Fruit fly (Drosophila melanogaster) whole organism, embryonic: ENCODE results near the gene Inx7.

Experiments used
- Atf6 ChIP-seq: fragments of 200-800 bp; sonication (Bioruptor generic); IDR thresholded peaks from 2 replicates; pipeline ENCODE4 v1.3.6; 2022; ENCODE audit warnings: missing biosample characterization, missing genetic modification characterization
- CG10462 ChIP-seq: fragments of 200-800 bp; sonication (Bioruptor generic); optimal IDR thresholded peaks from 2 replicates; lab custom pipeline; 2016; ENCODE audit warnings: missing biosample characterization, missing genetic modification characterization
- CG12104 ChIP-seq: fragments of 200-800 bp; sonication (Bioruptor generic); optimal IDR thresholded peaks from 3 replicates; lab custom pipeline; 2016; ENCODE audit warnings: missing biosample characterization, missing genetic modification characterization
- CG16815 ChIP-seq: fragments of 200-800 bp; sonication (Bioruptor generic); optimal IDR thresholded peaks from 3 replicates; lab custom pipeline; 2017; ENCODE audit warnings: missing biosample characterization, mild to moderate bottlenecking, missing genetic modification characterization
- CG17359 ChIP-seq: fragments of 200-800 bp; sonication (Bioruptor generic); optimal IDR thresholded peaks from 3 replicates; lab custom pipeline; 2018; ENCODE audit warnings: missing biosample characterization, mild to moderate bottlenecking, missing genetic modification characterization, moderate library complexity
- CG3065 ChIP-seq: fragments of 200-800 bp; sonication (Bioruptor generic); optimal IDR thresholded peaks from 2 replicates; lab custom pipeline; 2016; ENCODE audit warnings: missing biosample characterization, missing genetic modification characterization
- CG3726 ChIP-seq: fragments of 200-800 bp; sonication (Bioruptor generic); IDR thresholded peaks from 3 replicates; pipeline ENCODE4, ENCODE4 v1.3.6; 2022; ENCODE audit warnings: missing biosample characterization, missing genetic modification characterization
- CG43689 ChIP-seq: fragments of 200-800 bp; sonication (Bioruptor generic); IDR thresholded peaks from 2 replicates; pipeline ENCODE4 v1.3.6; 2022; ENCODE audit warnings: missing biosample characterization, missing genetic modification characterization
- CG6654 ChIP-seq: fragments of 200-800 bp; sonication (Bioruptor generic); optimal IDR thresholded peaks from 2 replicates; lab custom pipeline; 2017; ENCODE audit warnings: missing biosample characterization, mild to moderate bottlenecking, missing genetic modification characterization
- CG6689 ChIP-seq: fragments of 200-800 bp; sonication (Bioruptor generic); IDR thresholded peaks from 2 replicates; pipeline ENCODE4 v1.3.6; 2022; ENCODE audit warnings: missing biosample characterization, missing genetic modification characterization
- CG7556 ChIP-seq: fragments of 200-800 bp; sonication (Bioruptor generic); optimal IDR thresholded peaks from 2 replicates; lab custom pipeline; 2017; ENCODE audit warnings: missing biosample characterization, mild to moderate bottlenecking, missing genetic modification characterization
- CG7786 ChIP-seq: fragments of 200-800 bp; sonication (Bioruptor generic); optimal IDR thresholded peaks from 2 replicates; lab custom pipeline; 2016; ENCODE audit warnings: missing biosample characterization, missing genetic modification characterization
- CG8765 ChIP-seq: fragments of 200-800 bp; sonication (Bioruptor generic); IDR thresholded peaks from 2 replicates; pipeline ENCODE4 v1.3.6; 2022; ENCODE audit warnings: missing biosample characterization, missing genetic modification characterization
- CG9797 ChIP-seq: fragments of 200-800 bp; sonication (Bioruptor generic); optimal IDR thresholded peaks from 3 replicates; lab custom pipeline; 2018; ENCODE audit warnings: missing biosample characterization, mild to moderate bottlenecking, missing genetic modification characterization
- CG9932 ChIP-seq: fragments of 200-800 bp; sonication (Bioruptor generic); IDR thresholded peaks from 2 replicates; pipeline ENCODE4 v1.3.6; 2022; ENCODE audit warnings: missing biosample characterization, missing genetic modification characterization
- CrebB ChIP-seq: fragments of 200-800 bp; sonication (Bioruptor generic); optimal IDR thresholded peaks from 3 replicates; lab custom pipeline; 2018; ENCODE audit warnings: missing biosample characterization, mild to moderate bottlenecking, missing genetic modification characterization
- D19B ChIP-seq: fragments of 200-800 bp; sonication (Bioruptor generic); optimal IDR thresholded peaks from 2 replicates; lab custom pipeline; 2017; ENCODE audit warnings: missing biosample characterization, mild to moderate bottlenecking, missing genetic modification characterization
- Doc2 ChIP-seq: fragments of 200-800 bp; sonication (Bioruptor generic); IDR thresholded peaks from 2 replicates; pipeline ENCODE4 v1.3.6; 2022; ENCODE audit warnings: missing biosample characterization, missing genetic modification characterization
- Dp ChIP-seq: fragments of 200-800 bp; sonication (Bioruptor generic); optimal IDR thresholded peaks from 2 replicates; lab custom pipeline; 2018; ENCODE audit warnings: missing biosample characterization, mild to moderate bottlenecking, missing genetic modification characterization, moderate library complexity
- HHEX ChIP-seq: fragments of 200-800 bp; sonication (Bioruptor generic); optimal IDR thresholded peaks from 3 replicates; lab custom pipeline; 2017; ENCODE audit warnings: missing biosample characterization, mild to moderate bottlenecking, missing genetic modification characterization, missing genetic modification reagents
- HLH4C ChIP-seq: fragments of 200-800 bp; sonication (Bioruptor generic); IDR thresholded peaks from 3 replicates; pipeline ENCODE4 v1.3.6; 2022; ENCODE audit warnings: missing biosample characterization, missing genetic modification characterization; ENCODE audit not compliant: partially characterized antibody
- HLH54F ChIP-seq: fragments of 200-800 bp; sonication (Bioruptor generic); optimal IDR thresholded peaks from 3 replicates; lab custom pipeline; 2016; ENCODE audit warnings: missing biosample characterization, missing genetic modification characterization
- MESR4 ChIP-seq: fragments of 200-800 bp; sonication (Bioruptor generic); optimal IDR thresholded peaks from 2 replicates; lab custom pipeline; 2018; ENCODE audit warnings: missing biosample characterization, mild to moderate bottlenecking, missing genetic modification characterization, moderate library complexity
- Med ChIP-seq: fragments of 200-800 bp; sonication (Bioruptor generic); peaks from one replicate; lab custom pipeline; 2016; ENCODE audit warnings: missing biosample characterization, missing genetic modification characterization, mild to moderate bottlenecking, inconsistent platforms, moderate library complexity
- Meics ChIP-seq: fragments of 200-800 bp; sonication (Bioruptor generic); optimal IDR thresholded peaks from 2 replicates; lab custom pipeline; 2017; ENCODE audit warnings: missing biosample characterization, mild to moderate bottlenecking, missing genetic modification characterization
- Myb ChIP-seq: fragments of 200-800 bp; sonication (Bioruptor generic); optimal IDR thresholded peaks from 2 replicates; lab custom pipeline; 2016; ENCODE audit warnings: missing biosample characterization, missing genetic modification characterization
- Nf-YB ChIP-seq: fragments of 200-800 bp; sonication (Bioruptor generic); optimal IDR thresholded peaks from 3 replicates; lab custom pipeline; 2019; ENCODE audit warnings: missing biosample characterization, mild to moderate bottlenecking, missing genetic modification characterization, moderate library complexity
- Side ChIP-seq: fragments of 200-800 bp; sonication (Bioruptor generic); optimal IDR thresholded peaks from 2 replicates; lab custom pipeline; 2016; ENCODE audit warnings: missing biosample characterization, missing genetic modification characterization
- Spps ChIP-seq: fragments of 200-800 bp; sonication (Bioruptor generic); optimal IDR thresholded peaks from 2 replicates; lab custom pipeline; 2018; ENCODE audit warnings: missing biosample characterization, mild to moderate bottlenecking, missing genetic modification characterization
- Sry-δ ChIP-seq: fragments of 200-800 bp; sonication (Bioruptor generic); optimal IDR thresholded peaks from 2 replicates; lab custom pipeline; 2016; ENCODE audit warnings: missing biosample characterization, missing genetic modification characterization
- Usf ChIP-seq: fragments of 200-800 bp; sonication (Bioruptor generic); optimal IDR thresholded peaks from 2 replicates; lab custom pipeline; 2017; ENCODE audit warnings: missing genotype, missing biosample characterization, missing genetic modification characterization
- Xrp1 ChIP-seq: fragments of 200-800 bp; sonication (Bioruptor generic); IDR thresholded peaks from 2 replicates; pipeline ENCODE4 v1.3.6; 2022; ENCODE audit warnings: missing biosample characterization, missing genetic modification characterization
- ash1 ChIP-seq: fragments of 200-800 bp; sonication (Bioruptor generic); optimal IDR thresholded peaks from 2 replicates; lab custom pipeline; 2018; ENCODE audit warnings: missing biosample characterization, mild to moderate bottlenecking, missing genetic modification characterization
- dan ChIP-seq: fragments of 200-800 bp; sonication (Bioruptor generic); IDR thresholded peaks from 2 replicates; pipeline ENCODE4 v1.3.6; 2022; ENCODE audit warnings: missing biosample characterization, missing genetic modification characterization
- ems ChIP-seq: fragments of 200-800 bp; sonication (Bioruptor generic); optimal IDR thresholded peaks from 3 replicates; lab custom pipeline; 2016; ENCODE audit warnings: missing biosample characterization, missing genetic modification characterization
- eve ChIP-seq, 2 experiments: fragments of >200 bp; optimal IDR thresholded peaks; 2 replicates each; lab custom pipeline; 2017; ENCODE audit warnings: missing biosample characterization in 2 of 2, missing genetic modification characterization in 2 of 2
- ewg ChIP-seq: fragments of 200-800 bp; sonication (Bioruptor generic); optimal IDR thresholded peaks from 3 replicates; lab custom pipeline; 2017; ENCODE audit warnings: mild to moderate bottlenecking, missing biosample characterization, missing genetic modification reagents, missing genetic modification characterization
- hth ChIP-seq: fragments of >200 bp; optimal IDR thresholded peaks from 2 replicates; lab custom pipeline; 2017; ENCODE audit warnings: inconsistent platforms
- inv ChIP-seq: fragments of 200-800 bp; sonication (Bioruptor generic); IDR thresholded peaks from 2 replicates; pipeline ENCODE4 v1.3.6; 2022; ENCODE audit warnings: missing biosample characterization, missing genetic modification characterization; ENCODE audit not compliant: partially characterized antibody
- lilli ChIP-seq: fragments of 200-800 bp; sonication (Bioruptor generic); optimal IDR thresholded peaks from 3 replicates; lab custom pipeline; 2016; ENCODE audit warnings: missing biosample characterization, missing genetic modification characterization
- nerfin-1 ChIP-seq: fragments of 200-800 bp; sonication (Bioruptor generic); optimal IDR thresholded peaks from 3 replicates; lab custom pipeline; 2019; ENCODE audit warnings: missing biosample characterization, mild to moderate bottlenecking, missing genetic modification characterization, moderate library complexity
- p53 ChIP-seq: fragments of 200-800 bp; sonication (Bioruptor generic); optimal IDR thresholded peaks from 2 replicates; lab custom pipeline; 2016; ENCODE audit warnings: missing biosample characterization, missing genetic modification characterization
- pan ChIP-seq, 4 experiments: fragments of >200 bp in 3 of 4; fragments of 200-800 bp in 1 of 4; sonication (Bioruptor generic) in 1 of 4; optimal IDR thresholded peaks in 3 of 4; IDR thresholded peaks in 1 of 4; 2 replicates each; pipeline versions ENCODE4 v1.3.6 to Lab custom; 2017 to 2022; ENCODE audit warnings: missing biosample characterization in 2 of 4, missing genetic modification characterization in 2 of 4, mixed read lengths in 1 of 4
- pb ChIP-seq: fragments of 200-800 bp; sonication (Bioruptor generic); optimal IDR thresholded peaks from 3 replicates; lab custom pipeline; 2016; ENCODE audit warnings: missing biosample characterization, missing genetic modification characterization
- pfk ChIP-seq: fragments of 200-800 bp; sonication (Bioruptor generic); optimal IDR thresholded peaks from 2 replicates; lab custom pipeline; 2018; ENCODE audit warnings: missing biosample characterization, mild to moderate bottlenecking, missing genetic modification characterization, moderate library complexity
- phol ChIP-seq: fragments of 200-800 bp; sonication (Bioruptor generic); optimal IDR thresholded peaks from 3 replicates; lab custom pipeline; 2018; ENCODE audit warnings: missing biosample characterization, mild to moderate bottlenecking, missing genetic modification characterization, moderate library complexity
- sima ChIP-seq: fragments of 200-800 bp; sonication (Bioruptor generic); optimal IDR thresholded peaks from 2 replicates; lab custom pipeline; 2016; ENCODE audit warnings: missing biosample characterization, missing genetic modification characterization
- sug ChIP-seq: fragments of 200-800 bp; optimal IDR thresholded peaks from 2 replicates; lab custom pipeline; 2019; ENCODE audit warnings: missing biosample characterization, mild to moderate bottlenecking, missing genetic modification characterization, moderate library complexity
- tll ChIP-seq, 2 experiments: fragments of 200-800 bp in 1 of 2; fragments of >200 bp in 1 of 2; sonication (Bioruptor generic) in 1 of 2; optimal IDR thresholded peaks; 2 replicates each; lab custom pipeline; 2017 to 2019; ENCODE audit warnings: missing biosample characterization in 2 of 2, missing genetic modification characterization in 2 of 2, mild to moderate bottlenecking in 1 of 2, moderate library complexity in 1 of 2
- vvl ChIP-seq: fragments of 200-800 bp; sonication (Bioruptor generic); IDR thresholded peaks from 2 replicates; pipeline ENCODE4 v1.3.6; 2022; ENCODE audit warnings: missing biosample characterization, missing genetic modification characterization
- yki ChIP-seq: fragments of >200 bp; optimal IDR thresholded peaks from 3 replicates; lab custom pipeline; 2018
- zf30C ChIP-seq: fragments of 200-800 bp; sonication (Bioruptor generic); optimal IDR thresholded peaks from 3 replicates; lab custom pipeline; 2018; ENCODE audit warnings: missing biosample characterization, mild to moderate bottlenecking, missing genetic modification characterization

The Inx7 gene

dm6 chrX:6982054-6982453 lies 11.4 kb downstream of the Inx7 start (continued):
- TF ChIP-seq CrebB (tag; lab: Kevin White, UChicago) (no peak), MESR4 (no peak), eve (GFP tag; optimal IDR thresholded peaks at IDR 0.05; lab: Kevin White, UChicago) (peak in 1 of 2 experiments; percentile 59), tll (GFP tag; optimal IDR thresholded peaks at IDR 0.05; lab: Kevin White, UChicago) (no peak), CG7786 (GFP tag; lab: Kevin White, UChicago) (no peak), Myb (GFP tag; lab: Kevin White, UChicago) (no peak), HLH4C (GFP tag; lab: Robert Waterston, UW) (no peak), sug (tag; lab: Kevin White, UChicago) (no peak), pan (optimal IDR thresholded peaks at IDR 0.05; lab: Kevin White, UChicago) (no peak), pan (GFP tag; optimal IDR thresholded peaks at IDR 0.05 in 1 of 2, IDR thresholded peaks at IDR 0.05 in 1 of 2) (no peak), ewg (GFP tag; lab: Kevin White, UChicago) (no peak), CG17359 (tag; lab: Kevin White, UChicago) (peak; percentile 37), pfk (GFP tag; lab: Kevin White, UChicago) (no peak), ash1 (GFP tag; lab: Kevin White, UChicago) (no peak), CG6654 (no peak), sima (GFP tag; lab: Kevin White, UChicago) (no peak), HHEX (no peak), D19B (no peak), zf30C (GFP tag; lab: Kevin White, UChicago) (peak; percentile 77), CG10462 (GFP tag; lab: Kevin White, UChicago) (no peak), Med (peak; percentile 81), nerfin-1 (no peak), Spps (tag; lab: Kevin White, UChicago) (peak; percentile 37), p53 (no peak), Xrp1 (GFP tag; lab: Robert Waterston, UW) (peak; percentile 60), dan (GFP tag; lab: Robert Waterston, UW) (no peak), yki (lab: Kevin White, UChicago) (no peak), CG9797 (GFP tag; lab: Kevin White, UChicago) (no peak), pb (no peak), HLH54F (no peak), Meics (GFP tag; lab: Kevin White, UChicago) (peak; percentile 38), CG6689 (GFP tag; lab: Robert Waterston, UW) (no peak), CG3726 (GFP tag; lab: Robert Waterston, UW) (no peak), Dp (GFP tag; lab: Kevin White, UChicago) (no peak), Sry-δ (no peak), CG16815 (GFP tag; lab: Kevin White, UChicago) (no peak), vvl (GFP tag; lab: Robert Waterston, UW) (peak; percentile 34; the same call in 1 of the 2 replicates), CG43689 (no peak), Atf6 (no peak), Doc2 (GFP tag; lab: Robert Waterston, UW) (no peak), inv (GFP tag; lab: Robert Waterston, UW) (no peak), Usf (GFP tag; lab: Kevin White, UChicago) (no peak), phol (tag; lab: Kevin White, UChicago) (peak; percentile 60), Side (no peak), hth (lab: Kevin White, UChicago) (no peak), CG12104 (GFP tag; lab: Kevin White, UChicago) (no peak), CG8765 (GFP tag; lab: Robert Waterston, UW) (no peak), CG9932 (GFP tag; lab: Robert Waterston, UW) (no peak), Nf-YB (GFP tag; lab: Kevin White, UChicago) (peak; percentile 17), lilli (GFP tag; lab: Kevin White, UChicago) (peak; percentile 17), ems (GFP tag; lab: Kevin White, UChicago) (no peak), CG3065 (no peak), CG7556 (GFP tag; lab: Kevin White, UChicago) (peak; percentile 5)
